Worm (Caenorhabditis elegans) whole organism, L1 larva: ENCODE results near the gene fbxa-113.

Experiments used
- C16A3.4 ChIP-seq: fragments of 150-350 bp; optimal IDR thresholded peaks from 2 replicates; lab custom pipeline; 2014; ENCODE audit warnings: missing biosample characterization, missing genetic modification characterization
- F16B12.6 ChIP-seq: fragments of 150-350 bp; optimal IDR thresholded peaks from 2 replicates; lab custom pipeline; 2014; ENCODE audit warnings: missing biosample characterization, missing genetic modification characterization
- Y116A8C.19 ChIP-seq: sonication (generic microtip); optimal IDR thresholded peaks from 2 replicates; lab custom pipeline; 2016; ENCODE audit warnings: missing compliant biosample characterization, missing genetic modification characterization, borderline replicate concordance
- aha-1 ChIP-seq: fragments of 150-350 bp; optimal IDR thresholded peaks from 2 replicates; lab custom pipeline; 2014; ENCODE audit warnings: missing biosample characterization, missing genetic modification characterization
- aly-2 ChIP-seq: fragments of 150-350 bp; optimal IDR thresholded peaks from 2 replicates; lab custom pipeline; 2014; ENCODE audit warnings: missing biosample characterization, missing genetic modification characterization
- blmp-1 ChIP-seq: fragments of 150-350 bp; optimal IDR thresholded peaks from 2 replicates; lab custom pipeline; 2014; ENCODE audit warnings: missing biosample characterization, missing genetic modification characterization
- ceh-63 ChIP-seq: fragments of 200-800 bp; sonication (Bioruptor generic); optimal IDR thresholded peaks from 2 replicates; lab custom pipeline; 2018; ENCODE audit warnings: mild to moderate bottlenecking, missing genetic modification characterization, missing compliant biosample characterization
- ceh-82 ChIP-seq, 3 experiments: fragments of 150-350 bp in 1 of 3; sonication (generic microtip) in 2 of 3; optimal IDR thresholded peaks; 2 replicates each; lab custom pipeline; 2014 to 2017; ENCODE audit warnings: missing biosample characterization in 3 of 3, missing genetic modification characterization in 3 of 3
- ceh-88 ChIP-seq: fragments of 200-800 bp; sonication (Bioruptor generic); IDR thresholded peaks from 2 replicates; pipeline ENCODE4 v1.3.6; 2022; ENCODE audit warnings: missing genetic modification characterization, missing compliant biosample characterization
- ceh-90 ChIP-seq: sonication (generic microtip); optimal IDR thresholded peaks from 2 replicates; lab custom pipeline; 2016; ENCODE audit warnings: missing genetic modification characterization, missing compliant biosample characterization
- dsc-1 ChIP-seq: sonication (generic microtip); optimal IDR thresholded peaks from 2 replicates; lab custom pipeline; 2016; ENCODE audit warnings: mild to moderate bottlenecking, missing genetic modification characterization, missing compliant biosample characterization
- efl-1 ChIP-seq, 4 experiments: fragments of 150-350 bp; optimal IDR thresholded peaks in 3 of 4; peaks in 1 of 4; 1 replicate in 1 of 4; 2 replicates in 3 of 4; lab custom pipeline; 2014; ENCODE audit warnings: missing biosample characterization in 2 of 4, missing genetic modification characterization in 2 of 4, missing genetic modification reagents in 2 of 4
- efl-3 ChIP-seq: fragments of 200-800 bp; sonication (Bioruptor generic); optimal IDR thresholded peaks from 2 replicates; lab custom pipeline; 2018; ENCODE audit warnings: mild to moderate bottlenecking, missing genetic modification characterization, missing compliant biosample characterization
- egl-27 ChIP-seq, 2 experiments: fragments of 150-350 bp in 1 of 2; sonication (generic microtip); optimal IDR thresholded peaks; 3 replicates each; lab custom pipeline; 2017 to 2018; ENCODE audit warnings: missing biosample characterization in 2 of 2, missing genetic modification characterization in 2 of 2, missing genetic modification reagents in 2 of 2
- elt-2 ChIP-seq: sonication (generic microtip); optimal IDR thresholded peaks from 2 replicates; lab custom pipeline; 2016; ENCODE audit warnings: missing genetic modification characterization, mild to moderate bottlenecking, inconsistent platforms, missing compliant biosample characterization, missing genetic modification reagents
- fkh-10 ChIP-seq: sonication (generic microtip); optimal IDR thresholded peaks from 2 replicates; lab custom pipeline; 2017; ENCODE audit warnings: missing biosample characterization, missing genetic modification reagents, missing genetic modification characterization
- irx-1 ChIP-seq: sonication (generic microtip); optimal IDR thresholded peaks from 2 replicates; lab custom pipeline; 2016; ENCODE audit warnings: missing genetic modification characterization, missing compliant biosample characterization
- jun-1 ChIP-seq: fragments of 150-350 bp; optimal IDR thresholded peaks from 2 replicates; lab custom pipeline; 2014; ENCODE audit warnings: missing biosample characterization, missing genetic modification reagents, missing genetic modification characterization
- lin-15B ChIP-seq: fragments of 150-350 bp; sonication (generic microtip); optimal IDR thresholded peaks from 3 replicates; lab custom pipeline; 2014; ENCODE audit warnings: missing biosample characterization, missing genetic modification characterization
- lsy-2 ChIP-seq, 2 experiments: fragments of 150-350 bp; optimal IDR thresholded peaks; 2 replicates each; lab custom pipeline; 2014; ENCODE audit warnings: missing biosample characterization in 2 of 2, missing genetic modification characterization in 2 of 2
- mab-9 ChIP-seq: fragments of 200-800 bp; sonication (Bioruptor generic); IDR thresholded peaks from 2 replicates; pipeline ENCODE4 v1.3.6; 2022; ENCODE audit warnings: missing genetic modification reagents, missing genetic modification characterization, missing compliant biosample characterization
- nhr-20 ChIP-seq: sonication (generic microtip); optimal IDR thresholded peaks from 2 replicates; lab custom pipeline; 2016; ENCODE audit warnings: mild to moderate bottlenecking, missing genetic modification characterization, missing compliant biosample characterization
- nhr-47 ChIP-seq: sonication (generic microtip); optimal IDR thresholded peaks from 2 replicates; lab custom pipeline; 2016; ENCODE audit warnings: mild to moderate bottlenecking, missing genetic modification characterization, moderate library complexity, missing compliant biosample characterization
- pax-3 ChIP-seq: fragments of 200-800 bp; sonication (Bioruptor generic); optimal IDR thresholded peaks from 2 replicates; lab custom pipeline; 2018; ENCODE audit warnings: mild to moderate bottlenecking, missing genetic modification characterization, moderate library complexity, missing compliant biosample characterization
- rnt-1 ChIP-seq: sonication (generic microtip); optimal IDR thresholded peaks from 2 replicates; lab custom pipeline; 2016; ENCODE audit warnings: mild to moderate bottlenecking, missing genetic modification characterization, moderate library complexity, missing compliant biosample characterization
- skn-1 ChIP-seq: fragments of 150-350 bp; optimal IDR thresholded peaks from 2 replicates; lab custom pipeline; 2014; ENCODE audit warnings: missing biosample characterization, missing genetic modification characterization
- snu-23 ChIP-seq: sonication (generic microtip); optimal IDR thresholded peaks from 2 replicates; lab custom pipeline; 2016; ENCODE audit warnings: missing genetic modification characterization, missing compliant biosample characterization
- sptf-1 ChIP-seq: fragments of 150-350 bp; optimal IDR thresholded peaks from 2 replicates; lab custom pipeline; 2014; ENCODE audit warnings: missing biosample characterization, missing genetic modification characterization
- swsn-7 ChIP-seq: sonication (generic microtip); optimal IDR thresholded peaks from 2 replicates; lab custom pipeline; 2016; ENCODE audit warnings: missing genetic modification characterization, missing compliant biosample characterization
- tlp-1 ChIP-seq: fragments of 150-350 bp; optimal IDR thresholded peaks from 2 replicates; lab custom pipeline; 2014; ENCODE audit warnings: missing biosample characterization, missing genetic modification characterization
- unc-62 ChIP-seq: fragments of 150-350 bp; optimal IDR thresholded peaks from 2 replicates; lab custom pipeline; 2014; ENCODE audit warnings: missing biosample characterization, missing genetic modification reagents, missing genetic modification characterization
- unc-86 ChIP-seq: sonication (generic microtip); optimal IDR thresholded peaks from 2 replicates; lab custom pipeline; 2016; ENCODE audit warnings: missing genetic modification characterization, missing compliant biosample characterization
- vab-15 ChIP-seq: sonication (generic microtip); optimal IDR thresholded peaks from 2 replicates; lab custom pipeline; 2017; ENCODE audit warnings: missing genotype, mild to moderate bottlenecking, missing genetic modification characterization, missing compliant biosample characterization
- ztf-11 ChIP-seq, 2 experiments: sonication (generic microtip); optimal IDR thresholded peaks; 2 replicates each; lab custom pipeline; 2016 to 2017; ENCODE audit warnings: missing genetic modification characterization in 2 of 2, missing biosample characterization in 1 of 2, missing compliant biosample characterization in 1 of 2
- ztf-4 ChIP-seq: fragments of 150-350 bp; optimal IDR thresholded peaks from 2 replicates; lab custom pipeline; 2014; ENCODE audit warnings: missing biosample characterization, missing genetic modification characterization

fbxa-113 gene

DNA sequence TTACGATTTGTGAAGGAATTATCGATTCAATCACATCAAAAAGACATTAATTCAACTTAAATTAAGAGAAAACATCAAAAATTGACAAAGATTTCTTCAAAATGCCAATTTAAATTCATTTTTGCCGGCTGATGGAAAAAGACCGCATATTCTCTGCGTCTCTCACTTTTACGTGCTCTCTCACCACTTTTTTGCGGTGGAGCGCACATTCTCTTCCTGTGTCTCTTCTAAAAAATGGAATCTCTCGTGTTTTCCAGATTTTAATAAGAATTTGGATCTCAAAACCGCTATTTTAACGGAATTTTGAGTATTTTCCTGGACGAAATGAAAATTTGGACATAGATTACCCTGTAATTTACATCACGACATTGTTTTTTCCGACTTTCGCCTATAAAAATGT lies 22.4 kb upstream of the fbxa-113 start:
- TF ChIP-seq efl-1 (optimal IDR thresholded peaks at IDR 0.05; lab: Kevin White, UChicago) (peak in 1 of 2 experiments; percentile 57), efl-1 (GFP tag; optimal IDR thresholded peaks at IDR 0.05 in 1 of 2; lab: Kevin White, UChicago) (peak in 1 of 2 experiments; percentile 74)
- TF ChIP-seq, all 84 proteins: peak for 1; not testable (repeated sequence) for 83

- TF ChIP-seq ceh-63 (GFP tag; lab: Kevin White, UChicago) (no peak), unc-86 (tag; lab: Kevin White, UChicago) (no peak), dsc-1 (tag; lab: Kevin White, UChicago) (no peak), F16B12.6 (tag; lab: Kevin White, UChicago) (no peak), vab-15 (no peak), skn-1 (tag; lab: Kevin White, UChicago) (no peak), pax-3 (tag; lab: Kevin White, UChicago) (no peak), aly-2 (tag; lab: Kevin White, UChicago) (no peak), unc-62 (no peak), egl-27 (tag; optimal IDR thresholded peaks at IDR 0.05; lab: Kevin White, UChicago) (no peak), nhr-20 (tag; lab: Kevin White, UChicago) (no peak), elt-2 (tag; lab: Kevin White, UChicago) (no peak), sptf-1 (tag; lab: Kevin White, UChicago) (no peak), C16A3.4 (tag; lab: Kevin White, UChicago) (no peak), lsy-2 (tag; optimal IDR thresholded peaks at IDR 0.05; lab: Kevin White, UChicago) (no peak), swsn-7 (tag; lab: Kevin White, UChicago) (no peak), ztf-4 (tag; lab: Kevin White, UChicago) (no peak)
- TF ChIP-seq, all 84 proteins: peak for 0
Measured at ce11 chrV:20182311-20182710, 20.9 kb upstream of the fbxa-113 start.

DNA sequence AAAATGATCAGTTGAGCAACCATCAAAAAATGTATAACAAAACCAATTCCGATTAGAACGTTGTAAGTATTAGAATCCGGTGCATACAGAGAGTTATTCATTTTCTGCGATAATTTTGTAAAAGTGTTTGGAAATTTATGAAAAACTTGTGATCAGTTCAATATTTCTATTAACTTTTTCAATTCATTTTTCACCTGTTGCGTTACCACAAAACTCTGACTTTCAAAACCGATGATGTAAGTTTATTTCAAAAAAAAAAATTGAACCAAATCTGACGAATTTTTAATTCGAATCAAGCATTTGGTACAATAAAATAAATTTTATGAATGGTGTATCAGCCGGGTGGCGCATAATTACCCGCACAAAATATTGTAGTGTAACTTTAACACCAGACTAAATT lies 16.6 kb upstream of the fbxa-113 start, which contains the start of gene srz-16:
srz-16 (minus strand) TSS at position 101 of the 400 bp plus-strand sequence.
- TF ChIP-seq ztf-11 (tag; optimal IDR thresholded peaks at IDR 0.05; lab: Kevin White, UChicago): no peak
- no peak for TF ChIP-seq aha-1 (tag; lab: Kevin White, UChicago)
- no peak for TF ChIP-seq nhr-47 (tag; lab: Kevin White, UChicago)
- TF ChIP-seq fkh-10 (GFP tag; lab: Kevin White, UChicago): no peak
- TF ChIP-seq snu-23 (GFP tag; lab: Kevin White, UChicago): no peak
- no peak for TF ChIP-seq F16B12.6 (tag; lab: Kevin White, UChicago)
- TF ChIP-seq sptf-1 (tag; lab: Kevin White, UChicago): no peak
- TF ChIP-seq ceh-88: no peak
- no peak for TF ChIP-seq tlp-1 (tag; lab: Kevin White, UChicago)

DNA sequence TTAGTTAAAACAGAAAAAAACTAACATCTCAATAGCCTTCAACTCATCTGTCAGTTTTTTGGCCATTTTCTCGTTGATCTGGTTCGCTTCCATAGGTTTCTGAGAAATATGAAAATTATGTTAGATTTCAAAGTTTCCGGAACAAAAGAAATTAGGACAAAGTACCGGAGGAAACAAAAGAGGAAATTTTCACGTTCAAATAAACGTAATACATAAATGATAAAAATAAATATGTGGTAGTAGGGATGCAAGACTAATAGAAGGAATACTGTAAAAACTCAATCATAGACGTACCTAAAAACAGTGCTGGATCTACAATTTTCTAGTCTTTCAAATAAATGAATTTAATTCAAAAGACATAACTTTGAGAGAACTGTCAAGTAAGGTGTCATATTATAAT lies 14.4 kb upstream of the fbxa-113 start, which contains the start of gene fbxa-116:
fbxa-116 (minus strand) TSS at position 101 of the 400 bp plus-strand sequence.
- TF ChIP-seq elt-2 (tag; lab: Kevin White, UChicago) (no peak), blmp-1 (tag; lab: Kevin White, UChicago) (no peak), ceh-90 (no peak), Y116A8C.19 (tag; lab: Kevin White, UChicago) (no peak), sptf-1 (tag; lab: Kevin White, UChicago) (no peak), ceh-82 (tag; optimal IDR thresholded peaks at IDR 0.05; lab: Kevin White, UChicago) (no peak), irx-1 (no peak), vab-15 (no peak), pax-3 (tag; lab: Kevin White, UChicago) (no peak), mab-9 (no peak), rnt-1 (no peak), lin-15B (no peak), unc-62 (no peak), jun-1 (no peak), efl-3 (GFP tag; lab: Kevin White, UChicago) (no peak)
